Fruit fly (Drosophila melanogaster) whole organism, embryonic: Measurements from ENCODE around the gene Gr5a.

Experiments
- Ada2b ChIP-seq: fragments of 200-800 bp; sonication (Bioruptor generic); IDR thresholded peaks from 2 replicates; pipeline ENCODE4 v1.3.6; 2022; ENCODE audit warnings: missing biosample characterization, missing genetic modification characterization
- CG1024 ChIP-seq: fragments of 200-800 bp; sonication (Bioruptor generic); IDR thresholded peaks from 2 replicates; pipeline ENCODE4 v1.3.6; 2022; ENCODE audit warnings: missing biosample characterization, missing genetic modification characterization
- CG10543 ChIP-seq: fragments of 200-800 bp; sonication (Bioruptor generic); optimal IDR thresholded peaks from 3 replicates; lab custom pipeline; 2017; ENCODE audit warnings: missing biosample characterization, mild to moderate bottlenecking, missing genetic modification characterization, moderate library complexity
- CG12744 ChIP-seq: fragments of 200-800 bp; sonication (Bioruptor generic); optimal IDR thresholded peaks from 2 replicates; lab custom pipeline; 2016; ENCODE audit warnings: missing biosample characterization, missing genetic modification characterization
- CG13424 ChIP-seq: fragments of 200-800 bp; sonication (Bioruptor generic); optimal IDR thresholded peaks from 2 replicates; lab custom pipeline; 2019; ENCODE audit warnings: missing biosample characterization, mild to moderate bottlenecking, missing genetic modification characterization, moderate library complexity
- CG17912 ChIP-seq: fragments of 200-800 bp; sonication (Bioruptor generic); optimal IDR thresholded peaks from 2 replicates; lab custom pipeline; 2018; ENCODE audit warnings: missing biosample characterization, mild to moderate bottlenecking, missing genetic modification characterization
- CG3065 ChIP-seq: fragments of 200-800 bp; sonication (Bioruptor generic); optimal IDR thresholded peaks from 2 replicates; lab custom pipeline; 2016; ENCODE audit warnings: missing biosample characterization, missing genetic modification characterization
- CG4360 ChIP-seq: fragments of 200-800 bp; sonication (Bioruptor generic); IDR thresholded peaks from 2 replicates; pipeline ENCODE4 v1.3.6; 2022; ENCODE audit warnings: missing biosample characterization, missing genetic modification characterization
- CG5245 ChIP-seq: fragments of 200-800 bp; sonication (Bioruptor generic); optimal IDR thresholded peaks from 3 replicates; lab custom pipeline; 2016; ENCODE audit warnings: missing biosample characterization, missing genetic modification characterization
- CG5953 ChIP-seq: fragments of 200-800 bp; sonication (Bioruptor generic); IDR thresholded peaks from 2 replicates; pipeline ENCODE4 v1.3.6; 2022; ENCODE audit warnings: missing biosample characterization, missing genetic modification characterization
- CG6689 ChIP-seq: fragments of 200-800 bp; sonication (Bioruptor generic); IDR thresholded peaks from 2 replicates; pipeline ENCODE4 v1.3.6; 2022; ENCODE audit warnings: missing biosample characterization, missing genetic modification characterization
- CG8478 ChIP-seq: fragments of >200 bp; optimal IDR thresholded peaks from 2 replicates; lab custom pipeline; 2018
- CG9797 ChIP-seq: fragments of 200-800 bp; sonication (Bioruptor generic); optimal IDR thresholded peaks from 3 replicates; lab custom pipeline; 2018; ENCODE audit warnings: missing biosample characterization, mild to moderate bottlenecking, missing genetic modification characterization
- D ChIP-seq, 2 experiments: fragments of 200-800 bp in 1 of 2; fragments of >200 bp in 1 of 2; sonication (Bioruptor generic) in 1 of 2; optimal IDR thresholded peaks; 2 replicates in 1 of 2; 3 replicates in 1 of 2; lab custom pipeline; 2017; ENCODE audit warnings: mild to moderate bottlenecking in 1 of 2, missing biosample characterization in 1 of 2, missing genetic modification characterization in 1 of 2, missing genetic modification reagents in 1 of 2
- Doc3 ChIP-seq: fragments of 200-800 bp; sonication (Bioruptor generic); IDR thresholded peaks from 3 replicates; pipeline ENCODE4 v1.3.6; 2022; ENCODE audit warnings: missing biosample characterization, missing genetic modification characterization; ENCODE audit not compliant: partially characterized antibody
- Drgx ChIP-seq: fragments of 200-800 bp; sonication (Bioruptor generic); IDR thresholded peaks from 2 replicates; pipeline ENCODE4 v1.3.6; 2022; ENCODE audit warnings: missing biosample characterization, missing genetic modification characterization
- E2f2 ChIP-seq: fragments of 200-800 bp; sonication (Bioruptor generic); IDR thresholded peaks from 2 replicates; pipeline ENCODE4 v1.3.6; 2022; ENCODE audit warnings: missing biosample characterization, missing genetic modification characterization
- Fer1 ChIP-seq: fragments of 200-800 bp; sonication (Bioruptor generic); optimal IDR thresholded peaks from 2 replicates; lab custom pipeline; 2017; ENCODE audit warnings: missing biosample characterization, mild to moderate bottlenecking, missing genetic modification characterization
- Fer3 ChIP-seq: fragments of 200-800 bp; sonication (Bioruptor generic); optimal IDR thresholded peaks from 2 replicates; lab custom pipeline; 2018; ENCODE audit warnings: missing biosample characterization, mild to moderate bottlenecking, missing genetic modification characterization, moderate library complexity
- Gsc ChIP-seq: fragments of 200-800 bp; sonication (Bioruptor generic); IDR thresholded peaks from 2 replicates; pipeline ENCODE4 v1.3.6; 2022; ENCODE audit warnings: missing biosample characterization, missing genetic modification characterization
- Hey ChIP-seq: fragments of 200-800 bp; sonication (Bioruptor generic); optimal IDR thresholded peaks from 3 replicates; lab custom pipeline; 2018; ENCODE audit warnings: missing biosample characterization, mild to moderate bottlenecking, missing genetic modification characterization
- Hmx ChIP-seq: fragments of 200-800 bp; sonication (Bioruptor generic); optimal IDR thresholded peaks from 2 replicates; lab custom pipeline; 2016; ENCODE audit warnings: missing biosample characterization, missing genetic modification characterization
- Jarid2 ChIP-seq: fragments of 200-800 bp; sonication (Bioruptor generic); optimal IDR thresholded peaks from 3 replicates; lab custom pipeline; 2017; ENCODE audit warnings: mild to moderate bottlenecking, missing biosample characterization, missing genetic modification reagents, missing genetic modification characterization
- Max ChIP-seq: fragments of 200-800 bp; sonication (Bioruptor generic); optimal IDR thresholded peaks from 2 replicates; lab custom pipeline; 2016; ENCODE audit warnings: missing biosample characterization, mild to moderate bottlenecking, missing genetic modification characterization
- Neu2 ChIP-seq: fragments of 200-800 bp; sonication (Bioruptor generic); optimal IDR thresholded peaks from 3 replicates; lab custom pipeline; 2016; ENCODE audit warnings: missing biosample characterization, missing genetic modification characterization, borderline replicate concordance
- Stat92E ChIP-seq, 3 experiments: fragments of >200 bp in 2 of 3; fragments of 200-800 bp in 1 of 3; sonication (Bioruptor generic) in 1 of 3; optimal IDR thresholded peaks; 2 replicates each; lab custom pipeline; 2017 to 2019; ENCODE audit warnings: missing biosample characterization in 3 of 3, missing genetic modification characterization in 3 of 3, mild to moderate bottlenecking in 1 of 3, moderate library complexity in 1 of 3
- Taf1 ChIP-seq: fragments of 200-800 bp; sonication (Bioruptor generic); IDR thresholded peaks from 2 replicates; pipeline ENCODE4 v1.3.6; 2022; ENCODE audit warnings: missing biosample characterization, missing genetic modification characterization
- al ChIP-seq: fragments of 200-800 bp; sonication (Bioruptor generic); IDR thresholded peaks from 2 replicates; pipeline ENCODE4 v1.3.6; 2022; ENCODE audit warnings: missing biosample characterization, missing genetic modification characterization
- az2 ChIP-seq: fragments of 200-800 bp; sonication (Bioruptor generic); optimal IDR thresholded peaks from 3 replicates; lab custom pipeline; 2016; ENCODE audit warnings: missing biosample characterization, missing genetic modification characterization
- bbx ChIP-seq: fragments of 200-800 bp; sonication (Bioruptor generic); IDR thresholded peaks from 2 replicates; pipeline ENCODE4 v1.3.6; 2022; ENCODE audit warnings: missing biosample characterization, missing genetic modification characterization; ENCODE audit not compliant: partially characterized antibody
- btn ChIP-seq: fragments of 200-800 bp; sonication (Bioruptor generic); optimal IDR thresholded peaks from 2 replicates; lab custom pipeline; 2016; ENCODE audit warnings: missing biosample characterization, missing genetic modification characterization
- cad ChIP-seq: fragments of >200 bp; optimal IDR thresholded peaks from 2 replicates; lab custom pipeline; 2017; ENCODE audit warnings: missing biosample characterization, missing genetic modification characterization
- dati ChIP-seq: fragments of 200-800 bp; sonication (Bioruptor generic); IDR thresholded peaks from 2 replicates; pipeline ENCODE4 v1.3.6; 2022; ENCODE audit warnings: missing biosample characterization, missing genetic modification characterization
- dmrt99B ChIP-seq: fragments of 200-800 bp; sonication (Bioruptor generic); optimal IDR thresholded peaks from 2 replicates; lab custom pipeline; 2018; ENCODE audit warnings: missing biosample characterization, mild to moderate bottlenecking, missing genetic modification characterization, moderate library complexity
- fu2 ChIP-seq: fragments of 200-800 bp; sonication (Bioruptor generic); optimal IDR thresholded peaks from 2 replicates; lab custom pipeline; 2016; ENCODE audit warnings: missing biosample characterization, missing genetic modification characterization
- grn ChIP-seq: fragments of 200-800 bp; sonication (Bioruptor generic); optimal IDR thresholded peaks from 3 replicates; lab custom pipeline; 2017; ENCODE audit warnings: missing biosample characterization, missing genetic modification characterization
- hkb ChIP-seq, 2 experiments: fragments of 200-800 bp in 1 of 2; fragments of >200 bp in 1 of 2; sonication (Bioruptor generic) in 1 of 2; IDR thresholded peaks in 1 of 2; optimal IDR thresholded peaks in 1 of 2; 2 replicates each; pipeline versions ENCODE4 v1.3.6 to Lab custom; 2017 to 2022; ENCODE audit warnings: missing biosample characterization in 1 of 2, missing genetic modification characterization in 1 of 2
- jing ChIP-seq: fragments of 200-800 bp; sonication (Bioruptor generic); optimal IDR thresholded peaks from 2 replicates; lab custom pipeline; 2018; ENCODE audit warnings: missing biosample characterization, mild to moderate bottlenecking, missing genetic modification characterization
- kah ChIP-seq: fragments of 200-800 bp; sonication (Bioruptor generic); optimal IDR thresholded peaks from 2 replicates; lab custom pipeline; 2018; ENCODE audit warnings: missing biosample characterization, mild to moderate bottlenecking, missing genetic modification characterization
- sens ChIP-seq: fragments of 200-800 bp; sonication (Bioruptor generic); peaks from one replicate; lab custom pipeline; 2016; ENCODE audit warnings: missing biosample characterization, missing genetic modification characterization
- sob ChIP-seq: fragments of 200-800 bp; sonication (Bioruptor generic); IDR thresholded peaks from 2 replicates; pipeline ENCODE4 v1.3.6; 2022; ENCODE audit warnings: missing biosample characterization, missing genetic modification characterization
- tna ChIP-seq: fragments of 200-800 bp; sonication (Bioruptor generic); IDR thresholded peaks from 2 replicates; pipeline ENCODE4 v1.3.6; 2022; ENCODE audit warnings: missing biosample characterization, missing genetic modification characterization; ENCODE audit not compliant: partially characterized antibody
- ttk ChIP-seq: fragments of 200-800 bp; sonication (Bioruptor generic); IDR thresholded peaks from 2 replicates; pipeline ENCODE4 v2.1.2; 2022; ENCODE audit warnings: missing biosample characterization, missing genetic modification characterization

The Gr5a gene

dm6 chrX:5679933-5680667, at the start of gene Gr5a, which contains the start of gene Tre1 (continued):
- TF ChIP-seq CG6689 (GFP tag; lab: Robert Waterston, UW), result no peak
- TF ChIP-seq CG5953 (GFP tag; lab: Robert Waterston, UW), result no peak
- no peak for TF ChIP-seq Max (GFP tag; lab: Kevin White, UChicago)
- no peak for TF ChIP-seq az2 (GFP tag; lab: Kevin White, UChicago)
- TF ChIP-seq sob (GFP tag; lab: Robert Waterston, UW), result no peak
- no peak for TF ChIP-seq fu2 (GFP tag; lab: Kevin White, UChicago)
- TF ChIP-seq CG1024, result no peak
- no peak for TF ChIP-seq CG17912 (GFP tag; lab: Kevin White, UChicago)
- TF ChIP-seq CG3065 (GFP tag; lab: Kevin White, UChicago), result no peak
- TF ChIP-seq dmrt99B, result no peak
- 0 out of 2 replicates have a peak, but pooled peaks have one; percentile 43 for TF ChIP-seq CG4360
- TF ChIP-seq Ada2b (GFP tag; lab: Robert Waterston, UW), result no peak
- no peak for TF ChIP-seq CG13424 (tag; lab: Kevin White, UChicago)
- TF ChIP-seq E2f2, result peak; percentile 80
- no peak for TF ChIP-seq Doc3 (GFP tag; lab: Robert Waterston, UW)
- no peak for TF ChIP-seq CG9797 (GFP tag; lab: Kevin White, UChicago)
- TF ChIP-seq cad, result no peak
- no peak for TF ChIP-seq Gsc (GFP tag; lab: Robert Waterston, UW)
- no peak for TF ChIP-seq CG10543 (GFP tag; lab: Kevin White, UChicago)
- TF ChIP-seq hkb (optimal IDR thresholded peaks at IDR 0.05; lab: Kevin White, UChicago), result no peak
- TF ChIP-seq hkb (GFP tag; IDR thresholded peaks at IDR 0.05; lab: Robert Waterston, UW), result no peak
- TF ChIP-seq Neu2 (GFP tag; lab: Kevin White, UChicago), result no peak
- no peak for TF ChIP-seq dati
- no peak for TF ChIP-seq Stat92E (GFP tag; optimal IDR thresholded peaks at IDR 0.05; lab: Kevin White, UChicago)
- no peak for TF ChIP-seq tna
- no peak for TF ChIP-seq jing (GFP tag; lab: Kevin White, UChicago)
- TF ChIP-seq btn (GFP tag; lab: Kevin White, UChicago), result no peak
- TF ChIP-seq CG12744 (GFP tag; lab: Kevin White, UChicago), result no peak
- peak; percentile 47; the same call in 1 of the 2 replicates for TF ChIP-seq bbx (GFP tag; lab: Robert Waterston, UW)
- TF ChIP-seq Fer1 (GFP tag; lab: Kevin White, UChicago), result no peak
- TF ChIP-seq kah (GFP tag; lab: Kevin White, UChicago), result no peak
- TF ChIP-seq Jarid2 (GFP tag; lab: Kevin White, UChicago), result no peak
- TF ChIP-seq CG8478 (lab: Kevin White, UChicago), result no peak

dm6 chrX:5634714-5635113, 45.7 kb upstream of the Gr5a start:
- TF ChIP-seq D (optimal IDR thresholded peaks at IDR 0.05; lab: Kevin White, UChicago) (no peak), D (GFP tag; optimal IDR thresholded peaks at IDR 0.05; lab: Kevin White, UChicago) (no peak), Taf1 (GFP tag; lab: Robert Waterston, UW) (no peak), ttk (GFP tag; lab: Robert Waterston, UW) (0 out of 2 replicates have a peak, but pooled peaks have one; percentile 19), sens (GFP tag; lab: Kevin White, UChicago) (peak; percentile 55), al (GFP tag; lab: Robert Waterston, UW) (no peak), grn (GFP tag; lab: Kevin White, UChicago) (no peak), Fer3 (no peak), CG5245 (GFP tag; lab: Kevin White, UChicago) (no peak), Drgx (peak; percentile 51), Hmx (GFP tag; lab: Kevin White, UChicago) (no peak), Hey (tag; lab: Kevin White, UChicago) (no peak)
